Fruit fly (Drosophila melanogaster): Measurements from ENCODE around the gene slgA.

DNA sequence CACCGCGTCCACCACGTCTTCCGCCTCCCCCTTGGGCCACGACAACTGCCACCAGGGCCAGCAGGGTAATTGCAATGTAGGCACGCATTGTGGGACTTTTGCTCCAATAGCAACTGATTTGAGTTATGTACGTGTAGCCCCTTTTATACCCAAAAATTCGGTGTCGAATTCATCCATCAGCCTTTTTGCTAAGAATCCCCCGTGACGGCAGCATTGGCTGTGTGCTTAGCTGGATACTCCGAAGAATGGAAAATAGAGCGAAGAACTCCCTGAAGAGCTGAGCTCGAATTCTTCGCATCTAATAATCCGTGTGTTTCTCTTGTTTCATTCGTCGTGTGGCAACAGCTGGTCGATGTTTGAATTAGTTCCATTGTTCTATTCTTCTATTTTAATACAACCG is 55.4 kb downstream of the slgA start, which contains the start of gene CG10918:
- TF ChIP-seq Xrp1 (GFP tag; IDR thresholded peaks at IDR 0.05) = no peak
- no peak for TF ChIP-seq Deaf1 (tag; optimal IDR thresholded peaks at IDR 0.05)
- no peak for TF ChIP-seq CG16779 (GFP tag; IDR thresholded peaks at IDR 0.05)
- no peak for TF ChIP-seq Sox102F (GFP tag; optimal IDR thresholded peaks at IDR 0.05)
- TF ChIP-seq CG31388 (GFP tag; optimal IDR thresholded peaks at IDR 0.05) = no peak
- TF ChIP-seq knrl (GFP tag; IDR thresholded peaks at IDR 0.05; ENCODE audit: partially characterized antibody) = no peak
- TF ChIP-seq br (optimal IDR thresholded peaks at IDR 0.05) = no peak
- no peak for TF ChIP-seq ato (GFP tag; IDR thresholded peaks at IDR 0.05; ENCODE audit: partially characterized antibody)
- no peak for TF ChIP-seq Lpt (GFP tag; optimal IDR thresholded peaks at IDR 0.05)

Data from whole organism, embryonic.